Worm (Caenorhabditis elegans): ENCODE data around the gene nuo-4.

- peak in 1 of 2 experiments; percentile 66 for TF ChIP-seq ztf-11 (tag; optimal IDR thresholded peaks at IDR 0.05)
- TF ChIP-seq blmp-1 (tag; optimal IDR thresholded peaks at IDR 0.05): peak; percentile 80
- no peak for TF ChIP-seq sptf-1 (tag; optimal IDR thresholded peaks at IDR 0.05)
- no peak for TF ChIP-seq vab-15 (tag; optimal IDR thresholded peaks at IDR 0.05)
- TF ChIP-seq mep-1 (tag; optimal IDR thresholded peaks at IDR 0.05): peak; percentile 91
- TF ChIP-seq sox-4 (tag; optimal IDR thresholded peaks at IDR 0.05): peak; percentile 20
- TF ChIP-seq alr-1 (tag; optimal IDR thresholded peaks at IDR 0.05; ENCODE audit: borderline replicate concordance): no peak
- TF ChIP-seq nhr-85 (tag): peak; percentile 95
- TF ChIP-seq hlh-4 (tag; optimal IDR thresholded peaks at IDR 0.05): no peak
- TF ChIP-seq aha-1 (tag; optimal IDR thresholded peaks at IDR 0.05): no peak
- TF ChIP-seq nhr-47 (tag; optimal IDR thresholded peaks at IDR 0.05): peak; percentile 90
- TF ChIP-seq elt-3 (tag; optimal IDR thresholded peaks at IDR 0.05): peak in 5 of 6 experiments; percentile 14 to 98 (median 73)
- TF ChIP-seq ama-1 (optimal IDR thresholded peaks at IDR 0.05): peak; percentile 55
- no peak for TF ChIP-seq pqm-1 (tag; optimal IDR thresholded peaks at IDR 0.05)
These were observed 49.4 kb upstream of the nuo-4 start, which contains the start of gene rpl-6 for ce11 chrIII:7207903-7208497.

All from whole organism, L1 larva.